Fruit fly (Drosophila melanogaster) whole organism, wandering third instar larva: Measurements from ENCODE around the gene Npc2a.
A peak's percentile ranks its signal among the peaks of the same experiment; 100 is the strongest.

ENCODE experiments used
- Abd-B ChIP-seq: fragments of >200 bp; optimal IDR thresholded peaks from 2 replicates; lab custom pipeline; 2017; ENCODE audit warnings: missing biosample characterization, missing genetic modification characterization
- CG9705 ChIP-seq: fragments of 200-800 bp; sonication (Bioruptor generic); optimal IDR thresholded peaks from 2 replicates; lab custom pipeline; 2018; ENCODE audit warnings: missing biosample characterization, mild to moderate bottlenecking, missing genetic modification characterization
- Dfd ChIP-seq: fragments of >200 bp; optimal IDR thresholded peaks from 2 replicates; lab custom pipeline; 2017; ENCODE audit warnings: missing biosample characterization, missing genetic modification characterization
- GATAd ChIP-seq: sonication (Bioruptor generic); optimal IDR thresholded peaks from 2 replicates; lab custom pipeline; 2016; ENCODE audit warnings: missing biosample characterization, missing genetic modification characterization
- Hr78 ChIP-seq: fragments of >200 bp; optimal IDR thresholded peaks from 2 replicates; lab custom pipeline; 2017; ENCODE audit warnings: missing biosample characterization, missing genetic modification characterization
- Hr83 ChIP-seq: fragments of 200-300 bp; sonication (Bioruptor generic); optimal IDR thresholded peaks from 2 replicates; lab custom pipeline; 2016; ENCODE audit warnings: missing biosample characterization, mild to moderate bottlenecking, missing genetic modification characterization, moderate library complexity; ENCODE audit not compliant: poor library complexity, severe bottlenecking
- Jra ChIP-seq: sonication (Bioruptor generic); optimal IDR thresholded peaks from 2 replicates; lab custom pipeline; 2016; ENCODE audit warnings: missing biosample characterization, missing genetic modification characterization
- Mio ChIP-seq: sonication (Bioruptor generic); optimal IDR thresholded peaks from 2 replicates; lab custom pipeline; 2016; ENCODE audit warnings: missing biosample characterization, missing genetic modification characterization
- Myc ChIP-seq: fragments of >200 bp; optimal IDR thresholded peaks from 2 replicates; lab custom pipeline; 2017
- N ChIP-seq: fragments of >200 bp; optimal IDR thresholded peaks from 2 replicates; lab custom pipeline; 2018; ENCODE audit warnings: missing biosample characterization, missing external identifiers, missing genetic modification characterization
- OdsH ChIP-seq: fragments of 200-800 bp; sonication (Bioruptor generic); optimal IDR thresholded peaks from 2 replicates; lab custom pipeline; 2016; ENCODE audit warnings: missing biosample characterization, mild to moderate bottlenecking, missing genetic modification characterization
- Rel ChIP-seq, 2 experiments: fragments of 200-800 bp; sonication (Bioruptor generic) in 1 of 2; optimal IDR thresholded peaks; 2 replicates in 1 of 2; 3 replicates in 1 of 2; lab custom pipeline; 2016 to 2019; ENCODE audit warnings: mild to moderate bottlenecking in 2 of 2, missing biosample characterization in 2 of 2, missing genetic modification characterization in 2 of 2, moderate library complexity in 1 of 2
- Sp1 ChIP-seq: fragments of 200-800 bp; sonication (Bioruptor generic); optimal IDR thresholded peaks from 3 replicates; lab custom pipeline; 2019; ENCODE audit warnings: missing biosample characterization, mild to moderate bottlenecking, missing genetic modification characterization, moderate library complexity
- Vsx2 ChIP-seq: fragments of 200-300, 225-300 bp; sonication (Bioruptor generic); optimal IDR thresholded peaks from 2 replicates; lab custom pipeline; 2018; ENCODE audit warnings: missing biosample characterization, missing genetic modification characterization; ENCODE audit not compliant: partially characterized antibody
- br ChIP-seq: fragments of 200-800 bp; sonication (Bioruptor generic); optimal IDR thresholded peaks from 2 replicates; lab custom pipeline; 2016; ENCODE audit warnings: missing biosample characterization, missing genetic modification characterization
- dl ChIP-seq, 2 experiments: fragments of 175-275, 200-275 bp in 1 of 2; fragments of 200-275 bp in 1 of 2; sonication (Bioruptor generic); optimal IDR thresholded peaks; lab custom pipeline; 2018; ENCODE audit warnings: mild to moderate bottlenecking in 2 of 2, missing biosample characterization in 2 of 2, missing genetic modification characterization in 2 of 2, moderate library complexity in 2 of 2; ENCODE audit not compliant: partially characterized antibody in 2 of 2, insufficient read depth in 1 of 2
- dsf ChIP-seq: sonication (Bioruptor generic); optimal IDR thresholded peaks from 2 replicates; lab custom pipeline; 2016; ENCODE audit warnings: missing biosample characterization, missing genetic modification characterization, borderline replicate concordance
- fru ChIP-seq: fragments of 200-800 bp; sonication (Bioruptor generic); optimal IDR thresholded peaks from 3 replicates; lab custom pipeline; 2016; ENCODE audit warnings: missing biosample characterization, mild to moderate bottlenecking, missing genetic modification characterization
- h ChIP-seq: fragments of 200-800 bp; sonication (Bioruptor generic); optimal IDR thresholded peaks from 3 replicates; lab custom pipeline; 2016; ENCODE audit warnings: missing biosample characterization, mild to moderate bottlenecking, missing genetic modification characterization
- rgr ChIP-seq: fragments of 200-800 bp; sonication (Bioruptor generic); optimal IDR thresholded peaks from 3 replicates; lab custom pipeline; 2016; ENCODE audit warnings: missing biosample characterization, mild to moderate bottlenecking, missing genetic modification characterization
- tai ChIP-seq: sonication (Bioruptor generic); optimal IDR thresholded peaks from 2 replicates; lab custom pipeline; 2016; ENCODE audit warnings: missing biosample characterization, missing genetic modification characterization
- usp ChIP-seq: fragments of >200 bp; optimal IDR thresholded peaks from 2 replicates; lab custom pipeline; 2017; ENCODE audit warnings: missing biosample characterization, missing genetic modification characterization
- woc ChIP-seq: sonication (Bioruptor generic); optimal IDR thresholded peaks from 2 replicates; lab custom pipeline; 2016; ENCODE audit warnings: missing biosample characterization, mild to moderate bottlenecking, missing genetic modification characterization

Gene Npc2a

DNA sequence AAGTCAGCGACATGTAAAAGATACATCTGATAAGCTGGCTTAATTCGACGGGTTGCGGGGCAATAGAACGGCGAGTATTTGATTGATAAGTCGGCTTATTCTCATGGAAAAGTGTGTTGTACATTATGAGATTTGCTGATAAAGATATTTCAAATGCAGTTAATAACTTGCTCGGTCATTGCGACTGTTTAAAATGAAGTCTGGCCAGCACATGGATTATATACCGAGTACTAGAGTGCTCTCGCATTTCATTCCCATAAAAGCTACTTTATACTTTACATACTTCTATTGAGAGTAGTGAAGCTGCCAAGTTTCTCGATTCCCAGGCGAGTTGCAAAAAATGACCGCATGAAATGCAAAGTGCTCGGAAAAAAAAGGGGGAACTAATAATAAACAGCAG lies 20.2 kb upstream of the Npc2a start:
- TF ChIP-seq N = no peak
- no peak for TF ChIP-seq usp (GFP tag; lab: Kevin White, UChicago)
- TF ChIP-seq Dfd (GFP tag; lab: Kevin White, UChicago) = no peak
- TF ChIP-seq rgr (GFP tag; lab: Kevin White, UChicago) = no peak
- no peak for TF ChIP-seq Sp1
- TF ChIP-seq Jra (GFP tag; lab: Kevin White, UChicago) = no peak
- no peak for TF ChIP-seq OdsH (GFP tag; lab: Kevin White, UChicago)
- no peak for TF ChIP-seq Hr83 (GFP tag; lab: Kevin White, UChicago)
- TF ChIP-seq fru (GFP tag; lab: Kevin White, UChicago) = no peak
- TF ChIP-seq CG9705 (GFP tag; lab: Kevin White, UChicago) = no peak
- no peak for TF ChIP-seq woc (GFP tag; lab: Kevin White, UChicago)
- TF ChIP-seq tai (GFP tag; lab: Kevin White, UChicago) = no peak
- no peak for TF ChIP-seq br
- TF ChIP-seq dl (GFP tag; optimal IDR thresholded peaks at IDR 0.05; lab: Kevin White, UChicago; ENCODE audit: insufficient read depth in 1 of 2, partially characterized antibody in 2 of 2) = no peak
- TF ChIP-seq, all 38 proteins: peak for 0

DNA sequence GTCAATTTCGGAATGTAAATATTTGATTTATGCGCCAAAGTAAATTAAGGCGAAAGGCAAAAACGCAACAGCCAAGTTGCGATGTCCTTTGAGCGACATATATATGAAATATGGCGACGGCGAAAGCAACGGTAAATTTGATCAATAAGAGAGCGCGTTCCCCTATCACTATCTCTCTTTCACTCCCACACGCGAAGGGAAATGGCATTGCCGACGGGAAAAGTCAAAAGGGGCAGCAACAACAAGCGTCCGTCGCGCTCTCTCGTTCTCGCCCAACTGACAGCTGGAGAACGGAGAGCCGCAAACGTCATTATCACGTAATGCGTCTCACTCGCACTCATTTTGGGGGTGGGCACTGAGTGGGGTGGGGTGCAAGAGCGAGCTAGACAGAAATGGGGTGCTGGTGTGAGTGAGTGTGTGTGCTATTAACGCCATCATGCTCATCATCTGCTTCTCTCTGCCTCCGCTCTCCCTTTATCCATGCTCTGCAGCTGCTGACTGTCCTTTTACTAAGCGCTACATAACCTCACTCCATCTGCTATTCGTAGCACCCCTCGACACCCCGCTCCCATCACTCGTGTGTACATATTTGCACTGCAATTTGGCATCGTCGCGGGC lies 17.7 kb upstream of the Npc2a start, which contains the start of gene erm:
Gene erm (minus strand): TSS at position 51 of the 618 bp plus-strand sequence.
- TF ChIP-seq Jra (GFP tag; lab: Kevin White, UChicago) (no peak), h (GFP tag; lab: Kevin White, UChicago) (no peak)
- TF ChIP-seq, all 38 proteins: peak for 0

DNA sequence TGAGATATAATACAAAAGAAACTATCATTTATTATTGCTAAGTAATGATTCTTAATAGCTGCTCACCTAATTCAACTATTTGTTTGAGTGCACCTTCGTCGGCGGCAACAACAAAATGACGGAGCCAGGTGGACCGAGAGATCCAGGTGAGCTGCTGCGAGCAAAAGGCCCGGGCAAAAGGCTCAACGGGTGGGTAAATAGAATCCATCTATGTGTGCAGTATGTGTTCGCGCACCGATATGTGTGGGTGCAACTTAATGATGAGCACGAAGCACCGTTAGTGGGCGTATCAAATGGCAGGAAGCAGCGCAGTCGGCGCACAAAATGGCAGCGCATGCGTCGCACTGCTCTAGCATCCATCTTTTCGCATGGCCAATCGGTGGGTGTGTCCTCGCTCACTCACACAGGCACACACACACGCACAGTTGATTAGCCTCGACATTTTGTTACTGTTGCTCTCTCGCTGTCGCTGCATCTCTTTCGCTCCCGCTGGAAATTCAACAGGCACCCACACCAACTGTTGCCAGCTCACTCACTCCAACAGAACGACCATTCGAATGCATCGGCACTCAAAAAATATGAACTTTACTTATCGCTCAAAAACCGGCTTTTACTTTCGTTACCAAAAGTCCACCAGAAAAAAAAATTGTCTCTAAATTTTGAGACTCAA lies 15.5 kb upstream of the Npc2a start:
- TF ChIP-seq Mio (GFP tag; lab: Kevin White, UChicago) (no peak), Vsx2 (GFP tag; lab: Kevin White, UChicago) (peak; percentile 100)

DNA sequence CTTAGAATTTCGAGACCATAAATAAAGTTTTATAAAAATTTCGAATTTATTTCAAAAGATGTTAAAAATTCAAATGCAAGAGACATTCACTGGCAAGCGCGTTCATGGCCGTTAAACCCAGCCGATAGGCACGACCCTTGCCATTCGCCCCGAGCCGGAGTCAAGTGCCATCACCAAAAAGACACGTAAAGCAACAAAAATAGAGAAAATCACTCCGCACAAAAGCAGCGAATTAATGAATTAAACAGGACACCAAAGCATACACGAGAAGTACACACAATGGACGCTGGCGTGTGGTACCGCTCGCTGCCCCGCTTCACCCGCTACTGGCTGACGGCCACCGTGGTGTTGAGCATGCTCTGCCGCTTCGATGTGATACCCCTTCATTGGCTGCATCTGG lies 14.1 kb upstream of the Npc2a start, which contains the start of gene Der-1:
Gene Der-1 (plus strand): TSS at position 1 of the 400 bp plus-strand sequence.
- TF ChIP-seq Rel (GFP tag; optimal IDR thresholded peaks at IDR 0.05; lab: Kevin White, UChicago) (no peak), Rel (tag; optimal IDR thresholded peaks at IDR 0.05; lab: Kevin White, UChicago) (peak; percentile 35), h (GFP tag; lab: Kevin White, UChicago) (no peak), Hr78 (GFP tag; lab: Kevin White, UChicago) (no peak), Hr83 (GFP tag; lab: Kevin White, UChicago) (peak; percentile 25), Myc (lab: Kevin White, UChicago) (peak; percentile 14), fru (GFP tag; lab: Kevin White, UChicago) (no peak)

DNA sequence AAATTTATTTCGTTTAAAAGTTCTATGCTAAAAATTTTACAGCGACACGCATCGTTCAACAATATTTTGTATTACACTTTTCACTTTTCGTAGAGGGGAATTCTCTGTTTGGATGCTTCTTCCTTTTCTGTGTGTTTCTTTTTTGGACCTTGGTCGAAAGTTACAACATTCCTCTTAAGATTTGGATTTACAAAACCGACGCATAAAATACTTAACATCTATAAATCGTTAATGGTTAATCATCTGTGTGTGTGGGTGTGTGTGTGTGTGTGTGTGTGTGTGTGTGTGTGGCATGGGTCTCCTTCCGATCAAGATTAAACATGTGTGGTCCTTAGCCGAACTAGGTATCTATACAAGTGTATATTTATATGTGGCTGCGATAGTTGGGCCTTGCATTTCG lies 12.6 kb upstream of the Npc2a start:
- no peak for TF ChIP-seq dl (GFP tag; optimal IDR thresholded peaks at IDR 0.05; lab: Kevin White, UChicago; ENCODE audit: insufficient read depth in 1 of 2, partially characterized antibody in 2 of 2)
- peak; percentile 91 for TF ChIP-seq Dfd (GFP tag; lab: Kevin White, UChicago)

DNA sequence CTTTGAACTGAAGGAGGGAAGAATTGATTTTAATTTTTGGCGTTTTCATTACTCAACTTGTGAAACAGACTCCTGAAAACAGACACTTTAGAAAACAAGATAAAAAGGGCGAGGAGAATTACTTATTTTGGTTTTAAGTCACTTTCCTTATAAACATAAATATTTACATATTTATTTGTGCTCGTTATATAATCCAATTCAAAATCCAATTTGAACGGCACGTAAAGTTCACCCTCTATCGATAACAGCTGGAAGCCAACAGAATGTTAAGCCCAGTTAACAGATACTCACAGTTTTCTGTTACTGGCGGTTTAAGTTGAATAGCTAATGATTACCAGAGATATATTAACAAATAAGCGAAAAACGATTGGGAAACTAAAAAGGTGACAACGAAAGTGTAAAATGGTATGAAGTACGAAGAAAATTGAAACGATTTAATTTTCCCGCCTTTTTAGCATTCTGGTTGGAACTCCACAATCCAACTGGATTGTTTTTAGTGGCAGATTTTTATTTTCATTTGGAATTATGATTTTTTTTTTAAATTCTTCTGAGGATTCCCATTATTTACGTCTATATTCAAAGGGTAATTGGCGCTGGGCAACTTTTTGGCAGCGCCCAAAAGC lies 8.8 kb upstream of the Npc2a start:
- TF ChIP-seq Abd-B (GFP tag; lab: Kevin White, UChicago) (no peak), Hr83 (GFP tag; lab: Kevin White, UChicago) (no peak), N (no peak), dsf (no peak), GATAd (GFP tag; lab: Kevin White, UChicago) (no peak), woc (GFP tag; lab: Kevin White, UChicago) (no peak)
